Worm (Caenorhabditis elegans): ENCODE results near the gene C14C10.1.

The C14C10.1 gene

DNA sequence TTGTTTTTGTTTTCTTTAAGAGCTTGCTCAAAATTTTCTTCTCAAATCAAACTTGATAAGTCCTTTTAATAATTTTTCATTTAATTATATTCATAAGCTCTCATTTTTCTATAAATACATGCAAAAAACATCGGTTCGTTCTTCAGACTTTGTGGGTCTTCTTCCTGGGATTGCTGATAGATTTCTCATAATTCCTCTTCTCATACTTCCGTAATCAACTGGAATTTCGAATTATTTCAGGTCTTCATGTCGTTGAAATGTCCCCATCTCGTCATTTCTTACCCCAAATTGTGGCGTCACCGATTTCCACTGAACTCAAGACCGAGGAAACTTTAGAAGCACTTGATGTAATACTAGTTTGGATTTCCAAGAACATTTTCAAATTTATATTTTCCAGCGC is 23.2 kb upstream of the C14C10.1 start:
- TF ChIP-seq ref-2 (tag; optimal IDR thresholded peaks at IDR 0.05) (no peak), pat-9 (tag; optimal IDR thresholded peaks at IDR 0.05) (no peak), eyg-1 (tag; optimal IDR thresholded peaks at IDR 0.05) (no peak), ceh-19 (GFP tag; optimal IDR thresholded peaks at IDR 0.05) (no peak), ceh-31 (tag; optimal IDR thresholded peaks at IDR 0.05) (no peak), lim-6 (tag; optimal IDR thresholded peaks at IDR 0.05) (no peak), gmeb-2 (tag; optimal IDR thresholded peaks at IDR 0.05) (no peak), sox-4 (tag; optimal IDR thresholded peaks at IDR 0.05) (no peak), dmd-4 (tag; optimal IDR thresholded peaks at IDR 0.05; ENCODE audit: borderline replicate concordance) (no peak), nhr-232 (tag; optimal IDR thresholded peaks at IDR 0.05) (no peak), che-1 (tag; optimal IDR thresholded peaks at IDR 0.05) (no peak), unc-42 (tag; optimal IDR thresholded peaks at IDR 0.05) (no peak), ceh-9 (tag; optimal IDR thresholded peaks at IDR 0.05) (no peak), madf-2 (tag; optimal IDR thresholded peaks at IDR 0.05) (no peak), ceh-14 (tag; optimal IDR thresholded peaks at IDR 0.05) (no peak), F13H6.1 (tag; optimal IDR thresholded peaks at IDR 0.05) (no peak), elt-4 (tag; optimal IDR thresholded peaks at IDR 0.05) (no peak), zip-5 (tag; optimal IDR thresholded peaks at IDR 0.05) (no peak), pag-3 (tag; optimal IDR thresholded peaks at IDR 0.05; ENCODE audit: borderline replicate concordance) (no peak), odd-2 (tag; optimal IDR thresholded peaks at IDR 0.05) (no peak)

DNA sequence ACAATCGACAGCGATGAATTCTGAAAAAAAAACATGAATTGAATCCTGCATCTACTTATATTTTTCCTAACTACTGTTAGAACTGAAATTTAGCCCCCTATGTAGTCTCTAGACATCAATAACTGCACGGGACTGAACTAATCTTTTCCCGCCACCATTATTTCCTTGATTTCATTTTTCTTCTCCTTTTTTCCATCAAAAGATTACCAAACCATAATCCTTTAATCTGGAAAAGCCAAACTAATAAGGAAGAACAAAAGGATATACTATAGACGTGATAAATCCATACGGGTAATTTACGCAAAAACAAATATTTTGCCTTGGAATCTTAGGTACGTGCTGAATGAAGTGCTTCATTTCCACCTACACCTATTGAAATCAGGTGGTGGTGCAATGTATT is 20.8 kb upstream of the C14C10.1 start:
- no peak for TF ChIP-seq Y22D7AL.16 (tag; optimal IDR thresholded peaks at IDR 0.05)
- no peak for TF ChIP-seq ttx-3 (tag; optimal IDR thresholded peaks at IDR 0.05)
- TF ChIP-seq syd-9 (tag; optimal IDR thresholded peaks at IDR 0.05), result no peak
- TF ChIP-seq ets-4 (tag; optimal IDR thresholded peaks at IDR 0.05), result no peak
- no peak for TF ChIP-seq pax-1 (tag; optimal IDR thresholded peaks at IDR 0.05)
- TF ChIP-seq unc-42 (tag; optimal IDR thresholded peaks at IDR 0.05), result no peak
- TF ChIP-seq hlh-30 (tag; optimal IDR thresholded peaks at IDR 0.05; ENCODE audit: insufficient read depth), result no peak
- TF ChIP-seq ref-2 (tag; optimal IDR thresholded peaks at IDR 0.05), result no peak
- no peak for TF ChIP-seq ceh-22 (tag; optimal IDR thresholded peaks at IDR 0.05)
- no peak for TF ChIP-seq odd-2 (tag; optimal IDR thresholded peaks at IDR 0.05)
- TF ChIP-seq unc-55 (GFP tag; optimal IDR thresholded peaks at IDR 0.05), result no peak

DNA sequence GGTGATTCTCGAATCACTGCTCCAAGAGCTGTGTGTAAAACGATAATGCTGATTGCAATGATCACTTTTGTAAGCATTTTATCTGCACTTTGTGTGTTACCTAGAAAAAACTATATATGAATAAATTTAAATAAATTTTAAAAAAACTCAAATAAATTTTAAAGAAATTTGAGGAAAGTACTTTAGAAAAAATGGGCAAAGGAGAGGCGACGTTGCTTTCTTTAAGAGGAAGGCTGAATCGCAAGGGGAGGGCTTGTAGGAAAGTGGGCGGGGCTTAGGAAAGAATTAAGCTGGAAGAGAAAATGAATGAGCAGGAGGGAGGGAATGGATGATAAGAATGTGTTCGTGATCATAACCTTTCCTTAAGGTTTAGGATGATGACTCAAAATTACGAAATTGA is 20.3 kb upstream of the C14C10.1 start, which contains the start of gene E02A10.4:
Gene E02A10.4, minus strand, starts transcription at position 101 of the 400 bp plus-strand sequence.
- no peak for TF ChIP-seq lim-6 (tag; optimal IDR thresholded peaks at IDR 0.05)
- no peak for TF ChIP-seq pha-4 (tag; optimal IDR thresholded peaks at IDR 0.05)
- no peak for TF ChIP-seq pha-2 (tag; optimal IDR thresholded peaks at IDR 0.05)
- TF ChIP-seq ceh-19 (GFP tag; optimal IDR thresholded peaks at IDR 0.05), result no peak
- no peak for TF ChIP-seq tbx-7 (tag; optimal IDR thresholded peaks at IDR 0.05)
- no peak for TF ChIP-seq gmeb-2 (tag; optimal IDR thresholded peaks at IDR 0.05)
- TF ChIP-seq pqm-1 (tag; optimal IDR thresholded peaks at IDR 0.05), result no peak
- TF ChIP-seq tbx-2 (tag; optimal IDR thresholded peaks at IDR 0.05), result no peak

DNA sequence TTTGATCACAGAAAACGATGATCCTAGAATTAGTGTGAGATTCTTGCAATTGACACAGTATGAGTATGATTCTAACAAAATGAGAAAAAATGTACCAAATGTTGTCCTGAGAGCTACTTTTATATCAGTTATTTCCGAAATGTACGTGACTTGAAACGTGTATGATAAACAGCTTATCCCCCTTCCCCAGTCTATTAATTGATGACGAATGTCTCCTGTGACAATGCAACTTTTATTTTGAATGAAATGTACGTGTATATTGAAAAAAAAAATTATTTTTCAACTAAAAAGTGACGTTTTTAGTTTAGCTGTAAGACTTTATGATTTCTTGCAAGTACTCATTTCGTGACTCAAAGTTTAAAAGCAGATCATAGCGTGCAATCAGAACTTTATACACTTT is 17.9 kb upstream of the C14C10.1 start:
- TF ChIP-seq C08G9.2 (tag; optimal IDR thresholded peaks at IDR 0.05) (no peak), ceh-18 (tag; optimal IDR thresholded peaks at IDR 0.05) (no peak), ceh-45 (GFP tag; IDR thresholded peaks at IDR 0.05) (no peak), unc-86 (tag; optimal IDR thresholded peaks at IDR 0.05) (no peak), fkh-6 (tag; optimal IDR thresholded peaks at IDR 0.05) (no peak), ceh-2 (tag; optimal IDR thresholded peaks at IDR 0.05) (no peak), dmd-4 (tag; optimal IDR thresholded peaks at IDR 0.05; ENCODE audit: borderline replicate concordance) (no peak), C38D4.7 (GFP tag; optimal IDR thresholded peaks at IDR 0.05) (no peak), lim-6 (tag; optimal IDR thresholded peaks at IDR 0.05) (no peak), ztf-16 (tag; optimal IDR thresholded peaks at IDR 0.05) (no peak), gmeb-2 (tag; optimal IDR thresholded peaks at IDR 0.05) (no peak), odd-2 (tag; optimal IDR thresholded peaks at IDR 0.05) (no peak), nfya-1 (tag; optimal IDR thresholded peaks at IDR 0.05) (no peak), dve-1 (tag; optimal IDR thresholded peaks at IDR 0.05) (no peak), ceh-19 (GFP tag; optimal IDR thresholded peaks at IDR 0.05) (no peak), hlh-8 (tag; optimal IDR thresholded peaks at IDR 0.05) (no peak), madf-2 (tag; optimal IDR thresholded peaks at IDR 0.05) (no peak), ceh-34 (tag; optimal IDR thresholded peaks at IDR 0.05) (no peak), hlh-30 (tag; optimal IDR thresholded peaks at IDR 0.05; ENCODE audit: insufficient read depth) (no peak)

Measured in whole organism, late embryonic.